Fruit fly (Drosophila melanogaster): Measurements from ENCODE around the gene CG5167.

dm6 chr3R:12398054-12398453 lies 8.3 kb upstream of the CG5167 start:
- TF ChIP-seq CTCF (optimal IDR thresholded peaks at IDR 0.05) (no peak), CG8478 (optimal IDR thresholded peaks at IDR 0.05) (no peak)
